Fruit fly (Drosophila melanogaster): ENCODE measurements around the gene Pus1.

The Pus1 gene

DNA sequence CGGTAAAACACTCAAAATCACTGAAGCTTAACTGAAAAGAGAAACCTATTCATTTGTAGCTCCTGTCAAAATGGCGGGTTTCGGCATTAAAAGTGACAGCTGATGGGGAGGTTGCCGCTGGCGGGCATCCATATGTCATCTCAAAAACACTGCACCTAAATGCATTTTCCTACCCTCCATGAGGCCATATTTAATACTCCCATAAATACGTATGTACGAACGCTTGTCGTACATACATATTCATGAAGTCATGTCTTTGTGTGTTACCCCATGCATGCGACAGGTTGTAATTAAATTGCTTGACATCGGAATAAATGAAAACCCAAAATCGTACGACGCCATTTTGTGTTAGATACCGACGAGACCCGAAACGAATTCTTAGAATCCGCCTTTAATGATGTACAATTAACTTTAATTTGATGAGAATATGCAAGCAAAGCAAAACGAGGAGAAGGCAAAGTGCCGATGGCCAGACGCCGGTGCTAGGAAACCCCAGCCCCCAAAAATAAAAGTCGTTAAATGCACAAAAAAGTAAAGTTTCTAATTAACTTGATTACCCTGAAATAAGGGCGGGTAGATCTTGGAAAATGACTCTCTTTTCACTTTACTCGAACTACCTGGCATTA lies 4.0 kb upstream of the Pus1 start:
- TF ChIP-seq CG30403 (GFP tag; optimal IDR thresholded peaks at IDR 0.05) (no peak), CG4404 (GFP tag; IDR thresholded peaks at IDR 0.05) (no peak), tx (GFP tag; optimal IDR thresholded peaks at IDR 0.05) (no peak), CG2129 (GFP tag; IDR thresholded peaks at IDR 0.05; ENCODE audit: partially characterized antibody) (no peak), cg (GFP tag; optimal IDR thresholded peaks at IDR 0.05) (peak; percentile 10), CG7786 (GFP tag; optimal IDR thresholded peaks at IDR 0.05) (no peak), tll (GFP tag; optimal IDR thresholded peaks at IDR 0.05) (no peak), cad (GFP tag; optimal IDR thresholded peaks at IDR 0.05) (peak; percentile 24), Ets65A (GFP tag) (no peak), CG31224 (GFP tag; IDR thresholded peaks at IDR 0.05) (no peak), CG8281 (tag; optimal IDR thresholded peaks at IDR 0.05) (no peak), phol (tag; optimal IDR thresholded peaks at IDR 0.05) (peak; percentile 6), sens (GFP tag) (peak; percentile 64), oc (tag; optimal IDR thresholded peaks at IDR 0.05) (no peak), hb (GFP tag; IDR thresholded peaks at IDR 0.05; ENCODE audit: partially characterized antibody) (no peak), Vsx1 (GFP tag; optimal IDR thresholded peaks at IDR 0.05) (no peak), CG9797 (GFP tag; optimal IDR thresholded peaks at IDR 0.05) (no peak), HmgZ (tag; optimal IDR thresholded peaks at IDR 0.05) (no peak), HmgD (GFP tag; optimal IDR thresholded peaks at IDR 0.05) (no peak), CG33213 (GFP tag; optimal IDR thresholded peaks at IDR 0.05) (no peak), psq (GFP tag; optimal IDR thresholded peaks at IDR 0.05) (no peak), CG13894 (tag; optimal IDR thresholded peaks at IDR 0.05) (peak; percentile 17), CG10274 (GFP tag; optimal IDR thresholded peaks at IDR 0.05) (no peak), fd3F (GFP tag; optimal IDR thresholded peaks at IDR 0.05) (no peak), bbx (GFP tag; IDR thresholded peaks at IDR 0.05; ENCODE audit: partially characterized antibody) (no peak), CG4360 (GFP tag; IDR thresholded peaks at IDR 0.05) (no peak), D19B (GFP tag; optimal IDR thresholded peaks at IDR 0.05) (no peak), crol (GFP tag; IDR thresholded peaks at IDR 0.05) (no peak), Doc2 (GFP tag; IDR thresholded peaks at IDR 0.05) (no peak), twi (tag; optimal IDR thresholded peaks at IDR 0.05) (peak; percentile 54), pros (GFP tag; optimal IDR thresholded peaks at IDR 0.05) (peak; percentile 48), vvl (GFP tag; IDR thresholded peaks at IDR 0.05) (peak; percentile 61; the same call in 1 of the 2 replicates), gt (GFP tag; IDR thresholded peaks at IDR 0.05) (no peak), Stat92E (GFP tag; optimal IDR thresholded peaks at IDR 0.05) (peak in 1 of 3 experiments; percentile 61)

- no peak for TF ChIP-seq CG18476 (GFP tag; optimal IDR thresholded peaks at IDR 0.05)
- no peak for TF ChIP-seq CG3726 (GFP tag; IDR thresholded peaks at IDR 0.05)
- no peak for TF ChIP-seq CG13424 (tag; optimal IDR thresholded peaks at IDR 0.05)
- peak; percentile 95 for TF ChIP-seq CG10431 (GFP tag; optimal IDR thresholded peaks at IDR 0.05)
These were observed 3.4 kb upstream of the Pus1 start for dm6 chr3R:20595901-20596300.

Measured in whole organism, embryonic.